Fruit fly (Drosophila melanogaster) whole organism, embryonic: ENCODE measurements around the gene inaE.

Source experiments
- CG10209 ChIP-seq: fragments of 200-800 bp; sonication (Bioruptor generic); optimal IDR thresholded peaks from 3 replicates; lab custom pipeline; 2017; ENCODE audit warnings: missing biosample characterization, mild to moderate bottlenecking, missing genetic modification characterization, missing genetic modification reagents
- CG12299 ChIP-seq: fragments of 200-800 bp; sonication (Bioruptor generic); optimal IDR thresholded peaks from 2 replicates; lab custom pipeline; 2018; ENCODE audit warnings: missing biosample characterization, mild to moderate bottlenecking, missing genetic modification characterization
- CG12659 ChIP-seq: fragments of 200-800 bp; sonication (Bioruptor generic); optimal IDR thresholded peaks from 3 replicates; lab custom pipeline; 2017; ENCODE audit warnings: mild to moderate bottlenecking, missing biosample characterization, missing genetic modification reagents, missing genetic modification characterization
- CG14710 ChIP-seq: fragments of 200-800 bp; sonication (Bioruptor generic); optimal IDR thresholded peaks from 3 replicates; lab custom pipeline; 2019; ENCODE audit warnings: missing biosample characterization, mild to moderate bottlenecking, missing genetic modification characterization, moderate library complexity
- CG15011 ChIP-seq: fragments of 200-800 bp; sonication (Bioruptor generic); optimal IDR thresholded peaks from 3 replicates; lab custom pipeline; 2018; ENCODE audit warnings: missing biosample characterization, mild to moderate bottlenecking, missing genetic modification characterization
- CG17186 ChIP-seq: fragments of 200-800 bp; sonication (Bioruptor generic); optimal IDR thresholded peaks from 3 replicates; lab custom pipeline; 2017; ENCODE audit warnings: missing biosample characterization, missing genetic modification reagents, missing genetic modification characterization
- CG17359 ChIP-seq: fragments of 200-800 bp; sonication (Bioruptor generic); optimal IDR thresholded peaks from 3 replicates; lab custom pipeline; 2018; ENCODE audit warnings: missing biosample characterization, mild to moderate bottlenecking, missing genetic modification characterization, moderate library complexity
- CG17912 ChIP-seq: fragments of 200-800 bp; sonication (Bioruptor generic); optimal IDR thresholded peaks from 2 replicates; lab custom pipeline; 2018; ENCODE audit warnings: missing biosample characterization, mild to moderate bottlenecking, missing genetic modification characterization
- CG18476 ChIP-seq: fragments of 200-800 bp; sonication (Bioruptor generic); optimal IDR thresholded peaks from 2 replicates; lab custom pipeline; 2016; ENCODE audit warnings: missing biosample characterization, mild to moderate bottlenecking, missing genetic modification characterization
- CG2875 ChIP-seq: fragments of 200-800 bp; sonication (Bioruptor generic); optimal IDR thresholded peaks from 2 replicates; lab custom pipeline; 2017; ENCODE audit warnings: missing biosample characterization, mild to moderate bottlenecking, missing genetic modification characterization, missing genetic modification reagents
- CG3163 ChIP-seq: fragments of 200-800 bp; sonication (Bioruptor generic); optimal IDR thresholded peaks from 3 replicates; lab custom pipeline; 2016; ENCODE audit warnings: missing biosample characterization, missing genetic modification characterization
- CG34422 ChIP-seq: fragments of 200-800 bp; sonication (Bioruptor generic); IDR thresholded peaks from 3 replicates; pipeline ENCODE4 v1.3.6; 2022; ENCODE audit warnings: missing biosample characterization, missing genetic modification characterization
- CG6854 ChIP-seq: fragments of 200-800 bp; sonication (Bioruptor generic); optimal IDR thresholded peaks from 3 replicates; lab custom pipeline; 2017; ENCODE audit warnings: missing biosample characterization, mild to moderate bottlenecking, missing genetic modification characterization
- CG8281 ChIP-seq: fragments of 200-800 bp; sonication (Bioruptor generic); optimal IDR thresholded peaks from 2 replicates; lab custom pipeline; 2018; ENCODE audit warnings: missing biosample characterization, mild to moderate bottlenecking, missing genetic modification characterization, moderate library complexity
- CG8359 ChIP-seq: fragments of 200-800 bp; sonication (Bioruptor generic); optimal IDR thresholded peaks from 2 replicates; lab custom pipeline; 2017; ENCODE audit warnings: missing biosample characterization, mild to moderate bottlenecking, missing genetic modification characterization, borderline replicate concordance
- Dref ChIP-seq: fragments of 200-800 bp; sonication (Bioruptor generic); IDR thresholded peaks from 2 replicates; pipeline ENCODE4 v1.3.6; 2022; ENCODE audit warnings: missing biosample characterization, missing genetic modification characterization
- Ets65A ChIP-seq: fragments of 200-800 bp; sonication (Bioruptor generic); peaks from one replicate; lab custom pipeline; 2016; ENCODE audit warnings: missing biosample characterization, missing genetic modification characterization
- Ets97D ChIP-seq: fragments of 200-800 bp; sonication (Bioruptor generic); optimal IDR thresholded peaks from 3 replicates; lab custom pipeline; 2016; ENCODE audit warnings: missing biosample characterization, missing genetic modification characterization
- Gsc ChIP-seq: fragments of 200-800 bp; sonication (Bioruptor generic); IDR thresholded peaks from 2 replicates; pipeline ENCODE4 v1.3.6; 2022; ENCODE audit warnings: missing biosample characterization, missing genetic modification characterization
- Med ChIP-seq: fragments of 200-800 bp; sonication (Bioruptor generic); peaks from one replicate; lab custom pipeline; 2016; ENCODE audit warnings: missing biosample characterization, missing genetic modification characterization, mild to moderate bottlenecking, inconsistent platforms, moderate library complexity
- NC2β ChIP-seq: fragments of 200-800 bp; sonication (Bioruptor generic); optimal IDR thresholded peaks from 2 replicates; lab custom pipeline; 2016; ENCODE audit warnings: missing biosample characterization, missing genetic modification characterization
- NK7.1 ChIP-seq: fragments of 200-800 bp; sonication (Bioruptor generic); optimal IDR thresholded peaks from 3 replicates; lab custom pipeline; 2016; ENCODE audit warnings: missing biosample characterization, missing genetic modification characterization
- Nf-YB ChIP-seq: fragments of 200-800 bp; sonication (Bioruptor generic); optimal IDR thresholded peaks from 3 replicates; lab custom pipeline; 2019; ENCODE audit warnings: missing biosample characterization, mild to moderate bottlenecking, missing genetic modification characterization, moderate library complexity
- Oaz ChIP-seq: fragments of 200-800 bp; sonication (Bioruptor generic); IDR thresholded peaks from 2 replicates; pipeline ENCODE4 v1.3.6; 2022; ENCODE audit warnings: missing biosample characterization, missing genetic modification characterization
- Sry-δ ChIP-seq: fragments of 200-800 bp; sonication (Bioruptor generic); optimal IDR thresholded peaks from 2 replicates; lab custom pipeline; 2016; ENCODE audit warnings: missing biosample characterization, missing genetic modification characterization
- Ssrp ChIP-seq: fragments of 200-800 bp; sonication (Bioruptor generic); optimal IDR thresholded peaks from 2 replicates; lab custom pipeline; 2018; ENCODE audit warnings: missing biosample characterization, mild to moderate bottlenecking, missing genetic modification characterization, moderate library complexity
- ase ChIP-seq: fragments of 200-800 bp; sonication (Bioruptor generic); IDR thresholded peaks from 3 replicates; pipeline ENCODE4 v1.3.6; 2022; ENCODE audit warnings: missing biosample characterization, missing genetic modification characterization
- ato ChIP-seq: fragments of 200-800 bp; sonication (Bioruptor generic); IDR thresholded peaks from 2 replicates; pipeline ENCODE4 v1.3.6; 2022; ENCODE audit warnings: missing biosample characterization, missing genetic modification characterization; ENCODE audit not compliant: partially characterized antibody
- az2 ChIP-seq: fragments of 200-800 bp; sonication (Bioruptor generic); optimal IDR thresholded peaks from 3 replicates; lab custom pipeline; 2016; ENCODE audit warnings: missing biosample characterization, missing genetic modification characterization
- emc ChIP-seq: fragments of 200-800 bp; sonication (Bioruptor generic); optimal IDR thresholded peaks from 2 replicates; lab custom pipeline; 2016; ENCODE audit warnings: missing biosample characterization, missing genetic modification characterization
- grau ChIP-seq: fragments of 200-800 bp; optimal IDR thresholded peaks from 3 replicates; lab custom pipeline; 2019; ENCODE audit warnings: missing biosample characterization, mild to moderate bottlenecking, missing genetic modification characterization, moderate library complexity
- hb ChIP-seq: fragments of 200-800 bp; sonication (Bioruptor generic); IDR thresholded peaks from 3 replicates; pipeline ENCODE4 v1.3.6; 2022; ENCODE audit warnings: missing biosample characterization, missing genetic modification characterization; ENCODE audit not compliant: partially characterized antibody
- hkb ChIP-seq, 2 experiments: fragments of 200-800 bp in 1 of 2; fragments of >200 bp in 1 of 2; sonication (Bioruptor generic) in 1 of 2; IDR thresholded peaks in 1 of 2; optimal IDR thresholded peaks in 1 of 2; 2 replicates each; pipeline versions ENCODE4 v1.3.6 to Lab custom; 2017 to 2022; ENCODE audit warnings: missing biosample characterization in 1 of 2, missing genetic modification characterization in 1 of 2
- mirr ChIP-seq: fragments of 200-800 bp; sonication (Bioruptor generic); optimal IDR thresholded peaks from 3 replicates; lab custom pipeline; 2018; ENCODE audit warnings: missing biosample characterization, mild to moderate bottlenecking, missing genetic modification characterization
- nerfin-2 ChIP-seq: fragments of 200-800 bp; sonication (Bioruptor generic); IDR thresholded peaks from 2 replicates; pipeline ENCODE4 v1.3.6; 2022; ENCODE audit warnings: missing biosample characterization, missing genetic modification characterization; ENCODE audit not compliant: partially characterized antibody
- onecut ChIP-seq: fragments of 200-800 bp; sonication (Bioruptor generic); IDR thresholded peaks from 2 replicates; pipeline ENCODE4 v1.3.6; 2022; ENCODE audit warnings: missing biosample characterization, missing genetic modification characterization
- peb ChIP-seq: fragments of 200-800 bp; sonication (Bioruptor generic); IDR thresholded peaks from 2 replicates; pipeline ENCODE4 v1.3.6; 2022; ENCODE audit warnings: missing biosample characterization, missing genetic modification characterization
- pho ChIP-seq: fragments of 200-800 bp; sonication (Bioruptor generic); optimal IDR thresholded peaks from 2 replicates; lab custom pipeline; 2016; ENCODE audit warnings: missing biosample characterization, missing genetic modification characterization
- prd ChIP-seq, 3 experiments: fragments of >200 bp in 2 of 3; fragments of 200-800 bp in 1 of 3; sonication (Bioruptor generic) in 1 of 3; optimal IDR thresholded peaks in 2 of 3; IDR thresholded peaks in 1 of 3; 2 replicates in 2 of 3; 3 replicates in 1 of 3; pipeline versions ENCODE4 v1.3.6 to Lab custom; 2017 to 2022; ENCODE audit warnings: missing biosample characterization in 1 of 3, missing genetic modification characterization in 1 of 3
- row ChIP-seq: fragments of 200-800 bp; sonication (Bioruptor generic); IDR thresholded peaks from 3 replicates; pipeline ENCODE4 v1.3.6; 2022; ENCODE audit warnings: missing biosample characterization, missing genetic modification characterization
- tio ChIP-seq: fragments of 200-800 bp; sonication (Bioruptor generic); optimal IDR thresholded peaks from 2 replicates; lab custom pipeline; 2017; ENCODE audit warnings: missing biosample characterization, missing genetic modification characterization, inconsistent platforms
- twi ChIP-seq: fragments of 200-800 bp; optimal IDR thresholded peaks from 2 replicates; lab custom pipeline; 2019; ENCODE audit warnings: missing biosample characterization, mild to moderate bottlenecking, missing genetic modification characterization, moderate library complexity
- wdn ChIP-seq: fragments of 200-800 bp; sonication (Bioruptor generic); IDR thresholded peaks from 2 replicates; pipeline ENCODE4 v1.3.6; 2022; ENCODE audit warnings: missing biosample characterization, missing genetic modification characterization
- zfh2 ChIP-seq: fragments of 200-800 bp; sonication (Bioruptor generic); optimal IDR thresholded peaks from 2 replicates; lab custom pipeline; 2016; ENCODE audit warnings: missing biosample characterization, missing genetic modification characterization

Gene inaE

dm6 chrX:13815526-13816173 lies 32.1 kb downstream of the inaE start (continued):
- peak; percentile 32; the same call in 1 of the 2 replicates for TF ChIP-seq onecut (GFP tag; lab: Robert Waterston, UW)
- TF ChIP-seq CG18476 (GFP tag; lab: Kevin White, UChicago), result no peak
- peak; percentile 10; the same call in 1 of the 2 replicates for TF ChIP-seq Gsc (GFP tag; lab: Robert Waterston, UW)
- no peak for TF ChIP-seq wdn (GFP tag; lab: Robert Waterston, UW)
- no peak for TF ChIP-seq NC2β (GFP tag; lab: Kevin White, UChicago)
- peak; percentile 30 for TF ChIP-seq tio (GFP tag; lab: Kevin White, UChicago)
- no peak for TF ChIP-seq hkb (optimal IDR thresholded peaks at IDR 0.05; lab: Kevin White, UChicago)
- TF ChIP-seq hkb (GFP tag; IDR thresholded peaks at IDR 0.05; lab: Robert Waterston, UW), result peak; percentile 67; the same call in 1 of the 2 replicates
- TF ChIP-seq CG12299, result no peak
- TF ChIP-seq prd (optimal IDR thresholded peaks at IDR 0.05; lab: Kevin White, UChicago), result no peak
- peak; percentile 71; the same call in 2 of the 3 replicates for TF ChIP-seq prd (GFP tag; IDR thresholded peaks at IDR 0.05; lab: Robert Waterston, UW)
- TF ChIP-seq Ets65A, result peak; percentile 97
- peak; percentile 49; the same call in 1 of the 3 replicates for TF ChIP-seq CG34422 (GFP tag; lab: Robert Waterston, UW)
- no peak for TF ChIP-seq NK7.1
- peak; percentile 91 for TF ChIP-seq grau
- TF ChIP-seq mirr, result peak; percentile 45
- TF ChIP-seq CG17186 (GFP tag; lab: Kevin White, UChicago), result no peak
- TF ChIP-seq CG6854 (GFP tag; lab: Kevin White, UChicago), result peak; percentile 9
- peak; percentile 45 for TF ChIP-seq az2 (GFP tag; lab: Kevin White, UChicago)
- no peak for TF ChIP-seq peb
- peak; percentile 7 for TF ChIP-seq CG8359 (GFP tag; lab: Kevin White, UChicago)
- TF ChIP-seq CG8281 (tag; lab: Kevin White, UChicago), result peak; percentile 25
- peak; percentile 24 for TF ChIP-seq CG2875 (GFP tag; lab: Kevin White, UChicago)
- peak; percentile 29 for TF ChIP-seq twi (tag; lab: Kevin White, UChicago)
- no peak for TF ChIP-seq Ets97D (GFP tag; lab: Kevin White, UChicago)
- no peak for TF ChIP-seq ase
- no peak for TF ChIP-seq ato
- TF ChIP-seq CG15011 (GFP tag; lab: Kevin White, UChicago), result peak; percentile 38
- no peak for TF ChIP-seq Dref (GFP tag; lab: Robert Waterston, UW)
- TF ChIP-seq Sry-δ (GFP tag; lab: Kevin White, UChicago), result peak; percentile 6
- TF ChIP-seq row (GFP tag; lab: Robert Waterston, UW), result peak; percentile 71
- TF ChIP-seq CG3163 (GFP tag; lab: Kevin White, UChicago), result peak; percentile 8
- TF ChIP-seq Med (GFP tag; lab: Kevin White, UChicago), result peak; percentile 89
- TF ChIP-seq zfh2, result peak; percentile 28
- no peak for TF ChIP-seq pho (GFP tag; lab: Kevin White, UChicago)
- TF ChIP-seq Ssrp (tag; lab: Kevin White, UChicago), result peak; percentile 69
- no peak for TF ChIP-seq CG17912 (GFP tag; lab: Kevin White, UChicago)
- TF ChIP-seq Oaz (GFP tag; lab: Robert Waterston, UW), result 0 out of 2 replicates have a peak, but pooled peaks have one; percentile 29
- TF ChIP-seq CG12659, result peak; percentile 68
- TF ChIP-seq Nf-YB (GFP tag; lab: Kevin White, UChicago), result peak; percentile 14
- peak; percentile 55 for TF ChIP-seq CG17359 (tag; lab: Kevin White, UChicago)
- TF ChIP-seq CG14710 (tag; lab: Kevin White, UChicago), result peak; percentile 47
- no peak for TF ChIP-seq hb (GFP tag; lab: Robert Waterston, UW)
- TF ChIP-seq emc, result peak; percentile 17
- TF ChIP-seq nerfin-2 (GFP tag; lab: Robert Waterston, UW), result no peak
- TF ChIP-seq CG10209 (GFP tag; lab: Kevin White, UChicago), result peak; percentile 60
